Fruit fly (Drosophila melanogaster): ENCODE results near the gene Gug.

Gug gene

dm6 chr3L:8405123-8405522 is 44.6 kb upstream of the Gug start, which contains the start of the genes Tpt, mkg-p and CG13667 (continued):
- TF ChIP-seq CG17385 (GFP tag; optimal IDR thresholded peaks at IDR 0.05) (peak; percentile 98), CG2116 (GFP tag; optimal IDR thresholded peaks at IDR 0.05) (peak; percentile 66), CG10147 (GFP tag; optimal IDR thresholded peaks at IDR 0.05) (no peak), sna (GFP tag; IDR thresholded peaks at IDR 0.05; ENCODE audit: partially characterized antibody) (peak; percentile 80), CG3995 (GFP tag; optimal IDR thresholded peaks at IDR 0.05) (peak; percentile 31), grau (tag; optimal IDR thresholded peaks at IDR 0.05) (no peak), row (GFP tag; IDR thresholded peaks at IDR 0.05) (peak; percentile 49; the same call in 1 of the 3 replicates), ash1 (GFP tag; optimal IDR thresholded peaks at IDR 0.05) (no peak), CG14667 (GFP tag; IDR thresholded peaks at IDR 0.05) (no peak), aop (GFP tag; IDR thresholded peaks at IDR 0.05) (no peak), BEAF-32 (GFP tag; optimal IDR thresholded peaks at IDR 0.05) (peak; percentile 88), CG11696 (GFP tag; IDR thresholded peaks at IDR 0.05) (no peak), fd3F (GFP tag; optimal IDR thresholded peaks at IDR 0.05) (no peak), CG43689 (GFP tag; IDR thresholded peaks at IDR 0.05) (no peak), dpn (GFP tag; optimal IDR thresholded peaks at IDR 0.05) (peak in 1 of 2 experiments; percentile 26), mam (GFP tag; optimal IDR thresholded peaks at IDR 0.05) (peak; percentile 21), ttk (GFP tag; IDR thresholded peaks at IDR 0.05) (no peak), CG11695 (GFP tag; IDR thresholded peaks at IDR 0.05) (no peak), Spps (tag; optimal IDR thresholded peaks at IDR 0.05) (no peak), CG33557 (GFP tag; optimal IDR thresholded peaks at IDR 0.05) (no peak), dan (GFP tag; IDR thresholded peaks at IDR 0.05) (no peak), hbn (GFP tag; IDR thresholded peaks at IDR 0.05; ENCODE audit: partially characterized antibody) (peak; percentile 81), Lpt (GFP tag; optimal IDR thresholded peaks at IDR 0.05) (no peak), chinmo (GFP tag; IDR thresholded peaks at IDR 0.05; ENCODE audit: partially characterized antibody) (peak; percentile 97; the same call in 3 of the 4 replicates), CG10654 (GFP tag; optimal IDR thresholded peaks at IDR 0.05) (no peak), CG6654 (GFP tag; optimal IDR thresholded peaks at IDR 0.05) (no peak), mirr (GFP tag; optimal IDR thresholded peaks at IDR 0.05) (no peak), HLH54F (GFP tag; optimal IDR thresholded peaks at IDR 0.05) (peak; percentile 17), bab2 (GFP tag; optimal IDR thresholded peaks at IDR 0.05) (no peak), CG12391 (tag; optimal IDR thresholded peaks at IDR 0.05) (peak; percentile 26), Nf-YB (GFP tag; optimal IDR thresholded peaks at IDR 0.05) (peak; percentile 7), HmgZ (tag; optimal IDR thresholded peaks at IDR 0.05) (peak; percentile 54), MTF-1 (GFP tag; optimal IDR thresholded peaks at IDR 0.05; ENCODE audit: borderline replicate concordance) (no peak), mld (GFP tag; IDR thresholded peaks at IDR 0.05; ENCODE audit: partially characterized antibody) (peak; percentile 82; the same call in 2 of the 3 replicates), GATAe (GFP tag; conservative IDR thresholded peaks at IDR 0.05) (no peak), scrt (GFP tag; optimal IDR thresholded peaks at IDR 0.05) (no peak), CG12659 (GFP tag; optimal IDR thresholded peaks at IDR 0.05) (peak; percentile 82), CG14860 (GFP tag; IDR thresholded peaks at IDR 0.05; ENCODE audit: partially characterized antibody) (peak; percentile 66; the same call in 2 of the 3 replicates), CG13894 (tag; optimal IDR thresholded peaks at IDR 0.05) (no peak), CG14014 (GFP tag; IDR thresholded peaks at IDR 0.05) (no peak), CG13296 (GFP tag; optimal IDR thresholded peaks at IDR 0.05) (no peak), pfk (GFP tag; optimal IDR thresholded peaks at IDR 0.05) (peak; percentile 85), Dp (GFP tag; optimal IDR thresholded peaks at IDR 0.05) (peak; percentile 52), lab (GFP tag; optimal IDR thresholded peaks at IDR 0.05) (no peak), rib (GFP tag; IDR thresholded peaks at IDR 0.05) (no peak), CG12299 (tag; optimal IDR thresholded peaks at IDR 0.05) (peak; percentile 31), HLH4C (GFP tag; IDR thresholded peaks at IDR 0.05; ENCODE audit: partially characterized antibody) (peak; percentile 77), CG6175 (GFP tag; IDR thresholded peaks at IDR 0.05) (no peak), CG5245 (GFP tag; optimal IDR thresholded peaks at IDR 0.05) (no peak), cad (GFP tag; optimal IDR thresholded peaks at IDR 0.05) (no peak)

All from whole organism, embryonic.